Fruit fly (Drosophila melanogaster): ENCODE results near the gene Smyd4-2.

The Smyd4-2 gene

dm6 chr3L:12363729-12364128 is 38.0 kb downstream of the Smyd4-2 start:
- TF ChIP-seq bab1 (GFP tag; optimal IDR thresholded peaks at IDR 0.05) = no peak
- TF ChIP-seq tj (GFP tag; optimal IDR thresholded peaks at IDR 0.05) = no peak
- TF ChIP-seq CG7101 (tag; optimal IDR thresholded peaks at IDR 0.05) = no peak
- TF ChIP-seq CG1620 (GFP tag; optimal IDR thresholded peaks at IDR 0.05) = no peak
- TF ChIP-seq Clk (GFP tag; optimal IDR thresholded peaks at IDR 0.05) = no peak
- no peak for TF ChIP-seq CG14711 (tag; optimal IDR thresholded peaks at IDR 0.05)
- no peak for TF ChIP-seq toe (GFP tag; optimal IDR thresholded peaks at IDR 0.05)
- TF ChIP-seq ovo (GFP tag; optimal IDR thresholded peaks at IDR 0.05) = no peak
- no peak for TF ChIP-seq CG11617 (GFP tag; optimal IDR thresholded peaks at IDR 0.05)
- no peak for TF ChIP-seq Hr96 (GFP tag; optimal IDR thresholded peaks at IDR 0.05)
- no peak for TF ChIP-seq kay (GFP tag; ENCODE audit: borderline replicate concordance)
- no peak for TF ChIP-seq Mnt (GFP tag; optimal IDR thresholded peaks at IDR 0.05)

- TF ChIP-seq pad (GFP tag; optimal IDR thresholded peaks at IDR 0.05) (no peak), toe (GFP tag; optimal IDR thresholded peaks at IDR 0.05) (no peak), CG11617 (GFP tag; optimal IDR thresholded peaks at IDR 0.05) (no peak), Hr96 (GFP tag; optimal IDR thresholded peaks at IDR 0.05) (no peak), CG5204 (GFP tag; optimal IDR thresholded peaks at IDR 0.05) (no peak), CG7045 (GFP tag; optimal IDR thresholded peaks at IDR 0.05) (no peak), CG12768 (GFP tag; optimal IDR thresholded peaks at IDR 0.05) (no peak), CG1620 (GFP tag; optimal IDR thresholded peaks at IDR 0.05) (no peak), cnc (optimal IDR thresholded peaks at IDR 0.05) (no peak), tj (GFP tag; optimal IDR thresholded peaks at IDR 0.05) (no peak), CG14711 (tag; optimal IDR thresholded peaks at IDR 0.05) (no peak), CG33017 (tag; optimal IDR thresholded peaks at IDR 0.05) (no peak), Clk (GFP tag; optimal IDR thresholded peaks at IDR 0.05) (no peak), ovo (GFP tag; optimal IDR thresholded peaks at IDR 0.05) (no peak), CG7101 (tag; optimal IDR thresholded peaks at IDR 0.05) (no peak), Crg-1 (GFP tag; optimal IDR thresholded peaks at IDR 0.05) (no peak), bab1 (GFP tag; optimal IDR thresholded peaks at IDR 0.05) (no peak), Mnt (GFP tag; optimal IDR thresholded peaks at IDR 0.05) (no peak), cic (GFP tag; optimal IDR thresholded peaks at IDR 0.05) (no peak), kay (GFP tag; ENCODE audit: borderline replicate concordance) (no peak)
Measured at dm6 chr3L:12351440-12351839, 50.3 kb downstream of the Smyd4-2 start, which contains the start of gene CrzR. CrzR (minus strand) TSS chr3L:12351544.

dm6 chr3L:12350307-12350706 is 51.4 kb downstream of the Smyd4-2 start:
- TF ChIP-seq pad (GFP tag; optimal IDR thresholded peaks at IDR 0.05) (no peak), CG7101 (tag; optimal IDR thresholded peaks at IDR 0.05) (no peak), CG12768 (GFP tag; optimal IDR thresholded peaks at IDR 0.05) (no peak), CG11617 (GFP tag; optimal IDR thresholded peaks at IDR 0.05) (no peak), ovo (GFP tag; optimal IDR thresholded peaks at IDR 0.05) (no peak), tj (GFP tag; optimal IDR thresholded peaks at IDR 0.05) (no peak), Mnt (GFP tag; optimal IDR thresholded peaks at IDR 0.05) (no peak), CG5204 (GFP tag; optimal IDR thresholded peaks at IDR 0.05) (no peak)

All from whole organism, adult.